Fruit fly (Drosophila melanogaster): ENCODE results near the gene tal-2A.

DNA sequence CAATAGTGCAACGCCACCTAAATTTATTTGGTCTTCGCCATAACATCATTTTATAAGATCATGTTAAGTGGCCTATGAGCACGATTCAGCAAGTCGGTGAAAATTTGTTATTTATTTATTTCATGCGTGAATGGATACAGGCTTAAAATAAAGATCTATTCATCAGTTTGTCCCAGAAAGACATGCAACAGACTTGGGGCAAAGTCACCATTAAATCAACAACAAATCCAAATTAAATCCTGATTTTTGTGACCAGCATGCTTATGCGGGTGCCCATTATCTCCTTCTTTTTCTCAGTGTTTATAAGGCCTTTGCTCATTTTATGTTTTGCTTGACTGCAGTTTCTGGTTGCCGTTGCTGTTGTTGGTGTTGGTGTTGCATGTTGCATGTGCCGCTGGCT lies 5.0 kb upstream of the tal-2A start:
- TF ChIP-seq insv (optimal IDR thresholded peaks at IDR 0.05) (no peak), ttk (optimal IDR thresholded peaks at IDR 0.05) (no peak), h (optimal IDR thresholded peaks at IDR 0.05) (no peak)
